Fruit fly (Drosophila melanogaster) whole organism, wandering third instar larva: ENCODE measurements around the gene Cyp310a1.

Source experiments
- Abd-B ChIP-seq: fragments of >200 bp; optimal IDR thresholded peaks from 2 replicates; lab custom pipeline; 2017; ENCODE audit warnings: missing biosample characterization, missing genetic modification characterization
- CG32264 ChIP-seq: fragments of 200-800 bp; sonication (Bioruptor generic); optimal IDR thresholded peaks from 2 replicates; lab custom pipeline; 2016; ENCODE audit warnings: missing biosample characterization, missing genetic modification characterization
- CG9705 ChIP-seq: fragments of 200-800 bp; sonication (Bioruptor generic); optimal IDR thresholded peaks from 2 replicates; lab custom pipeline; 2018; ENCODE audit warnings: missing biosample characterization, mild to moderate bottlenecking, missing genetic modification characterization
- CrebA ChIP-seq: fragments of 200-800 bp; sonication (Bioruptor generic); optimal IDR thresholded peaks from 2 replicates; lab custom pipeline; 2016; ENCODE audit warnings: missing biosample characterization, mild to moderate bottlenecking, missing genetic modification characterization, borderline replicate concordance
- Dfd ChIP-seq: fragments of >200 bp; optimal IDR thresholded peaks from 2 replicates; lab custom pipeline; 2017; ENCODE audit warnings: missing biosample characterization, missing genetic modification characterization
- Dif ChIP-seq: fragments of 200-275, 200-300 bp; sonication (Bioruptor generic); optimal IDR thresholded peaks from 2 replicates; lab custom pipeline; 2018; ENCODE audit warnings: missing biosample characterization, missing genetic modification characterization; ENCODE audit not compliant: partially characterized antibody
- GATAd ChIP-seq: sonication (Bioruptor generic); optimal IDR thresholded peaks from 2 replicates; lab custom pipeline; 2016; ENCODE audit warnings: missing biosample characterization, missing genetic modification characterization
- HLH106 ChIP-seq: fragments of 200-800 bp; optimal IDR thresholded peaks from 3 replicates; lab custom pipeline; 2019; ENCODE audit warnings: missing biosample characterization, mild to moderate bottlenecking, missing genetic modification characterization, moderate library complexity
- Hnf4 ChIP-seq: fragments of 200-800 bp; sonication (Bioruptor generic); optimal IDR thresholded peaks from 2 replicates; lab custom pipeline; 2016; ENCODE audit warnings: missing biosample characterization, mild to moderate bottlenecking, missing genetic modification characterization
- Hr78 ChIP-seq: fragments of >200 bp; optimal IDR thresholded peaks from 2 replicates; lab custom pipeline; 2017; ENCODE audit warnings: missing biosample characterization, missing genetic modification characterization
- Hr83 ChIP-seq: fragments of 200-300 bp; sonication (Bioruptor generic); optimal IDR thresholded peaks from 2 replicates; lab custom pipeline; 2016; ENCODE audit warnings: missing biosample characterization, mild to moderate bottlenecking, missing genetic modification characterization, moderate library complexity; ENCODE audit not compliant: poor library complexity, severe bottlenecking
- Jra ChIP-seq: sonication (Bioruptor generic); optimal IDR thresholded peaks from 2 replicates; lab custom pipeline; 2016; ENCODE audit warnings: missing biosample characterization, missing genetic modification characterization
- Mio ChIP-seq: sonication (Bioruptor generic); optimal IDR thresholded peaks from 2 replicates; lab custom pipeline; 2016; ENCODE audit warnings: missing biosample characterization, missing genetic modification characterization
- Myc ChIP-seq: fragments of >200 bp; optimal IDR thresholded peaks from 2 replicates; lab custom pipeline; 2017
- OdsH ChIP-seq: fragments of 200-800 bp; sonication (Bioruptor generic); optimal IDR thresholded peaks from 2 replicates; lab custom pipeline; 2016; ENCODE audit warnings: missing biosample characterization, mild to moderate bottlenecking, missing genetic modification characterization
- Rel ChIP-seq, 2 experiments: fragments of 200-800 bp; sonication (Bioruptor generic) in 1 of 2; optimal IDR thresholded peaks; 2 replicates in 1 of 2; 3 replicates in 1 of 2; lab custom pipeline; 2016 to 2019; ENCODE audit warnings: mild to moderate bottlenecking in 2 of 2, missing biosample characterization in 2 of 2, missing genetic modification characterization in 2 of 2, moderate library complexity in 1 of 2
- Sp1 ChIP-seq: fragments of 200-800 bp; sonication (Bioruptor generic); optimal IDR thresholded peaks from 3 replicates; lab custom pipeline; 2019; ENCODE audit warnings: missing biosample characterization, mild to moderate bottlenecking, missing genetic modification characterization, moderate library complexity
- Vsx2 ChIP-seq: fragments of 200-300, 225-300 bp; sonication (Bioruptor generic); optimal IDR thresholded peaks from 2 replicates; lab custom pipeline; 2018; ENCODE audit warnings: missing biosample characterization, missing genetic modification characterization; ENCODE audit not compliant: partially characterized antibody
- br ChIP-seq: fragments of 200-800 bp; sonication (Bioruptor generic); optimal IDR thresholded peaks from 2 replicates; lab custom pipeline; 2016; ENCODE audit warnings: missing biosample characterization, missing genetic modification characterization
- brk ChIP-seq: fragments of 200-800 bp; sonication (Bioruptor generic); optimal IDR thresholded peaks from 2 replicates; lab custom pipeline; 2016; ENCODE audit warnings: missing biosample characterization, mild to moderate bottlenecking, missing genetic modification characterization
- dl ChIP-seq, 2 experiments: fragments of 175-275, 200-275 bp in 1 of 2; fragments of 200-275 bp in 1 of 2; sonication (Bioruptor generic); optimal IDR thresholded peaks; lab custom pipeline; 2018; ENCODE audit warnings: mild to moderate bottlenecking in 2 of 2, missing biosample characterization in 2 of 2, missing genetic modification characterization in 2 of 2, moderate library complexity in 2 of 2; ENCODE audit not compliant: partially characterized antibody in 2 of 2, insufficient read depth in 1 of 2
- dmrt93B ChIP-seq: fragments of 200-800 bp; sonication (Bioruptor generic); optimal IDR thresholded peaks from 2 replicates; lab custom pipeline; 2018; ENCODE audit warnings: missing biosample characterization, mild to moderate bottlenecking, missing genetic modification characterization
- dsf ChIP-seq: sonication (Bioruptor generic); optimal IDR thresholded peaks from 2 replicates; lab custom pipeline; 2016; ENCODE audit warnings: missing biosample characterization, missing genetic modification characterization, borderline replicate concordance
- ey ChIP-seq: fragments of 200-800 bp; sonication (Bioruptor generic); optimal IDR thresholded peaks from 2 replicates; lab custom pipeline; 2016; ENCODE audit warnings: missing biosample characterization, missing genetic modification characterization
- foxo ChIP-seq, 2 experiments: fragments of 200-800 bp; sonication (Bioruptor generic); optimal IDR thresholded peaks; 2 replicates in 1 of 2; 3 replicates in 1 of 2; lab custom pipeline; 2016 to 2017; ENCODE audit warnings: missing biosample characterization in 2 of 2, missing genetic modification characterization in 2 of 2
- fru ChIP-seq: fragments of 200-800 bp; sonication (Bioruptor generic); optimal IDR thresholded peaks from 3 replicates; lab custom pipeline; 2016; ENCODE audit warnings: missing biosample characterization, mild to moderate bottlenecking, missing genetic modification characterization
- h ChIP-seq: fragments of 200-800 bp; sonication (Bioruptor generic); optimal IDR thresholded peaks from 3 replicates; lab custom pipeline; 2016; ENCODE audit warnings: missing biosample characterization, mild to moderate bottlenecking, missing genetic modification characterization
- jim ChIP-seq: fragments of 175-275, 200-325 bp; sonication (Bioruptor generic); optimal IDR thresholded peaks from 2 replicates; lab custom pipeline; 2016; ENCODE audit warnings: missing biosample characterization, mild to moderate bottlenecking, missing genetic modification characterization
- lola ChIP-seq: fragments of >200 bp; optimal IDR thresholded peaks from 2 replicates; lab custom pipeline; 2017; ENCODE audit warnings: missing biosample characterization, missing genetic modification characterization
- pan ChIP-seq: fragments of >200 bp; optimal IDR thresholded peaks from 2 replicates; lab custom pipeline; 2017
- psq ChIP-seq: fragments of 200-800 bp; sonication (Bioruptor generic); optimal IDR thresholded peaks from 3 replicates; lab custom pipeline; 2017; ENCODE audit warnings: missing biosample characterization, mild to moderate bottlenecking, missing genetic modification characterization, moderate library complexity
- rgr ChIP-seq: fragments of 200-800 bp; sonication (Bioruptor generic); optimal IDR thresholded peaks from 3 replicates; lab custom pipeline; 2016; ENCODE audit warnings: missing biosample characterization, mild to moderate bottlenecking, missing genetic modification characterization
- sage ChIP-seq: fragments of 200-800 bp; sonication (Bioruptor generic); optimal IDR thresholded peaks from 2 replicates; lab custom pipeline; 2016; ENCODE audit warnings: missing biosample characterization, mild to moderate bottlenecking, missing genetic modification characterization
- sv ChIP-seq: fragments of 200-800 bp; sonication (Bioruptor generic); optimal IDR thresholded peaks from 3 replicates; lab custom pipeline; 2016; ENCODE audit warnings: missing biosample characterization, missing genetic modification characterization
- tai ChIP-seq: sonication (Bioruptor generic); optimal IDR thresholded peaks from 2 replicates; lab custom pipeline; 2016; ENCODE audit warnings: missing biosample characterization, missing genetic modification characterization
- usp ChIP-seq: fragments of >200 bp; optimal IDR thresholded peaks from 2 replicates; lab custom pipeline; 2017; ENCODE audit warnings: missing biosample characterization, missing genetic modification characterization
- woc ChIP-seq: sonication (Bioruptor generic); optimal IDR thresholded peaks from 2 replicates; lab custom pipeline; 2016; ENCODE audit warnings: missing biosample characterization, mild to moderate bottlenecking, missing genetic modification characterization

Cyp310a1 gene

dm6 chr2L:18663395-18663794 is 10.6 kb upstream of the Cyp310a1 start:
- no peak for TF ChIP-seq Mio (GFP tag; lab: Kevin White, UChicago)
- no peak for TF ChIP-seq pan (lab: Kevin White, UChicago)
- TF ChIP-seq fru (GFP tag; lab: Kevin White, UChicago) = peak; percentile 6
- peak; percentile 5 for TF ChIP-seq ey (GFP tag; lab: Kevin White, UChicago)
- TF ChIP-seq brk (GFP tag; lab: Kevin White, UChicago) = no peak
- TF ChIP-seq OdsH (GFP tag; lab: Kevin White, UChicago) = peak; percentile 32
- peak in 1 of 2 experiments; percentile 28 for TF ChIP-seq foxo (GFP tag; optimal IDR thresholded peaks at IDR 0.05; lab: Kevin White, UChicago)
- no peak for TF ChIP-seq lola
- no peak for TF ChIP-seq Hr83 (GFP tag; lab: Kevin White, UChicago)
- TF ChIP-seq h (GFP tag; lab: Kevin White, UChicago) = peak; percentile 19
- TF ChIP-seq rgr = peak; percentile 2
- no peak for TF ChIP-seq sv (GFP tag; lab: Kevin White, UChicago)

dm6 chr2L:18658108-18658507 is 5.3 kb upstream of the Cyp310a1 start:
- TF ChIP-seq dmrt93B (GFP tag; lab: Kevin White, UChicago) (no peak), foxo (GFP tag; optimal IDR thresholded peaks at IDR 0.05; lab: Kevin White, UChicago) (peak in 1 of 2 experiments; percentile 18), HLH106 (tag; lab: Kevin White, UChicago) (peak; percentile 8), CG9705 (GFP tag; lab: Kevin White, UChicago) (no peak), GATAd (GFP tag; lab: Kevin White, UChicago) (no peak), usp (GFP tag; lab: Kevin White, UChicago) (no peak), Dif (GFP tag; lab: Kevin White, UChicago) (no peak), pan (lab: Kevin White, UChicago) (no peak)

dm6 chr2L:18656691-18657237 is 4.0 kb upstream of the Cyp310a1 start:
- TF ChIP-seq CrebA (no peak), HLH106 (tag; lab: Kevin White, UChicago) (no peak), fru (GFP tag; lab: Kevin White, UChicago) (no peak), Myc (lab: Kevin White, UChicago) (no peak), Abd-B (GFP tag; lab: Kevin White, UChicago) (no peak), CG9705 (GFP tag; lab: Kevin White, UChicago) (no peak), jim (GFP tag; lab: Kevin White, UChicago) (no peak), OdsH (GFP tag; lab: Kevin White, UChicago) (no peak), CG32264 (no peak), lola (no peak), usp (GFP tag; lab: Kevin White, UChicago) (no peak), Rel (GFP tag; optimal IDR thresholded peaks at IDR 0.05; lab: Kevin White, UChicago) (no peak), Rel (tag; optimal IDR thresholded peaks at IDR 0.05; lab: Kevin White, UChicago) (no peak), brk (GFP tag; lab: Kevin White, UChicago) (no peak), GATAd (GFP tag; lab: Kevin White, UChicago) (no peak), Hr78 (no peak), sv (GFP tag; lab: Kevin White, UChicago) (no peak), br (GFP tag; lab: Kevin White, UChicago) (no peak), dl (GFP tag; optimal IDR thresholded peaks at IDR 0.05; lab: Kevin White, UChicago; ENCODE audit: insufficient read depth in 1 of 2, partially characterized antibody in 2 of 2) (no peak), Vsx2 (GFP tag; lab: Kevin White, UChicago) (no peak)

dm6 chr2L:18653328-18653675 is 492 bp upstream of the Cyp310a1 start:
- peak; percentile 97 for TF ChIP-seq h (GFP tag; lab: Kevin White, UChicago)
- TF ChIP-seq tai (GFP tag; lab: Kevin White, UChicago) = peak; percentile 71
- peak; percentile 94 for TF ChIP-seq sage
- TF ChIP-seq CG32264 = peak; percentile 88
- peak; percentile 89 for TF ChIP-seq br (GFP tag; lab: Kevin White, UChicago)
- peak; percentile 91 for TF ChIP-seq OdsH (GFP tag; lab: Kevin White, UChicago)
- TF ChIP-seq rgr = peak; percentile 95
- TF ChIP-seq Mio (GFP tag; lab: Kevin White, UChicago) = peak; percentile 26
- no peak for TF ChIP-seq GATAd (GFP tag; lab: Kevin White, UChicago)
- peak; percentile 80 for TF ChIP-seq Sp1 (GFP tag; lab: Kevin White, UChicago)
- peak; percentile 90 for TF ChIP-seq HLH106 (tag; lab: Kevin White, UChicago)
- peak; percentile 86 for TF ChIP-seq psq (GFP tag; lab: Kevin White, UChicago)
- TF ChIP-seq Hr78 = no peak
- peak; percentile 93 for TF ChIP-seq fru (GFP tag; lab: Kevin White, UChicago)
- TF ChIP-seq Rel (GFP tag; optimal IDR thresholded peaks at IDR 0.05; lab: Kevin White, UChicago) = peak; percentile 81
- TF ChIP-seq Rel (tag; optimal IDR thresholded peaks at IDR 0.05; lab: Kevin White, UChicago) = no peak
- TF ChIP-seq pan (lab: Kevin White, UChicago) = peak; percentile 58
- TF ChIP-seq woc (GFP tag; lab: Kevin White, UChicago) = peak; percentile 95
- peak; percentile 69 for TF ChIP-seq Jra (GFP tag; lab: Kevin White, UChicago)
- peak; percentile 38 for TF ChIP-seq dsf (GFP tag; lab: Kevin White, UChicago)
- TF ChIP-seq usp (GFP tag; lab: Kevin White, UChicago) = no peak
- peak; percentile 86 for TF ChIP-seq Hnf4 (GFP tag; lab: Kevin White, UChicago)
- TF ChIP-seq Hr83 (GFP tag; lab: Kevin White, UChicago) = peak; percentile 44
- peak; percentile 92 for TF ChIP-seq ey (GFP tag; lab: Kevin White, UChicago)
- TF ChIP-seq jim (GFP tag; lab: Kevin White, UChicago) = no peak
- TF ChIP-seq dmrt93B (GFP tag; lab: Kevin White, UChicago) = peak; percentile 80
- TF ChIP-seq lola = no peak
- peak; percentile 94 for TF ChIP-seq brk (GFP tag; lab: Kevin White, UChicago)
- no peak for TF ChIP-seq Dfd (GFP tag; lab: Kevin White, UChicago)
- peak; percentile 41 for TF ChIP-seq sv (GFP tag; lab: Kevin White, UChicago)
- peak; percentile 55 to 87 for TF ChIP-seq foxo (GFP tag; optimal IDR thresholded peaks at IDR 0.05; lab: Kevin White, UChicago)
- TF ChIP-seq CG9705 (GFP tag; lab: Kevin White, UChicago) = peak; percentile 17
